Worm (Caenorhabditis elegans): ENCODE measurements around the gene C05C8.7.

DNA sequence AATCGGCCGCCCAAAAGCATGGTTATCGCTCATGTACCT lies 9.9 kb downstream of the C05C8.7 start, which contains the start of gene hpo-9:
- TF ChIP-seq scrt-1 (GFP tag; IDR thresholded peaks at IDR 0.05) (no peak), ama-1 (optimal IDR thresholded peaks at IDR 0.05) (no peak), F13C5.2 (tag; optimal IDR thresholded peaks at IDR 0.05) (no peak), sea-1 (GFP tag; conservative IDR thresholded peaks at IDR 0.05) (no peak), aly-1 (tag; optimal IDR thresholded peaks at IDR 0.05) (no peak), tbx-11 (GFP tag; IDR thresholded peaks at IDR 0.05) (no peak), tra-4 (tag; optimal IDR thresholded peaks at IDR 0.05) (no peak), hmbx-1 (tag; optimal IDR thresholded peaks at IDR 0.05) (no peak), ceh-13 (GFP tag; optimal IDR thresholded peaks at IDR 0.05) (no peak), flt-1 (GFP tag; IDR thresholded peaks at IDR 0.05) (no peak), hmg-4 (GFP tag; optimal IDR thresholded peaks at IDR 0.05) (no peak), hnd-1 (tag; optimal IDR thresholded peaks at IDR 0.05) (no peak), pes-1 (GFP tag; IDR thresholded peaks at IDR 0.05) (no peak)
